Comparison of ENCODE assay signal across 7 worm cellular contexts in the genomic region with DNA sequence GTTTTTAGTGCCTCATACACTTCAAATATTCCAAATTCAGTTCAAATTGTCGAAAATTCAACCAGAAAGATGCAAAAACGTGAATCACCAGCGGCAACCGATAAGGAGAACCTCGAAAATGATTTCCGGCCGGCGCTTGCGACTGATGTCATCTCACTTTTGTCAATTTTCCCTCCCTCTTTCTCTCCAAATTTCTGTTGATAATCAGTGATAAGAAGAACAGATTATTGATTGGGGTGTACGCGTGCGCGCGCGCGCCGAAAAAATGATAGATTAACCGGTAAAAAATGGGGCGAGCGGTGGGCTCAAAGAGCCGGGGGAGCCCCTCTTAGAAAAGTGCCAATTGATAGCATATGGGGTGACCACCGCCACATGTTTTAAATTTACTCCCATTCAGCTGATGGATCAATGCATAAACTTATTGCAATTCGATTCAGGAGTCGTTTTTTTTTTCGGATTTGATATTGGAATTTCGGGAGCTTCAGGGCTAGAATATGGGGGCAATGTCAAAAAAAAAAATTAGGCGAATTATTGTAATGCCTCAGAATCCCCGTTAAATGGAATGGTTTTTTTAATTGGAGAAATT.
TF ChIP-seq lines count a peak whose summit lies in the region.

No protein-coding gene starts in this region.

TF ChIP-seq in whole organism, L1 larva, 84 proteins besides CTCF, POLR2A, EP300 and RAD21 (continues in another document):
- no peak for TF ChIP-seq mep-1 (tag; optimal IDR thresholded peaks at IDR 0.05; lab: Kevin White, UChicago)
- no peak for TF ChIP-seq ztf-4 (tag; optimal IDR thresholded peaks at IDR 0.05; lab: Kevin White, UChicago)
- TF ChIP-seq tlp-1 (tag; optimal IDR thresholded peaks at IDR 0.05; lab: Kevin White, UChicago), result no peak
- peak; percentile 25 for TF ChIP-seq pqm-1 (tag; optimal IDR thresholded peaks at IDR 0.05; lab: Kevin White, UChicago)
- no peak for TF ChIP-seq efl-1 (optimal IDR thresholded peaks at IDR 0.05; lab: Kevin White, UChicago)
- TF ChIP-seq efl-1 (GFP tag; optimal IDR thresholded peaks at IDR 0.05 in 1 of 2; lab: Kevin White, UChicago), result peak in 1 of 2 experiments; percentile 52
- TF ChIP-seq ets-5 (GFP tag; IDR thresholded peaks at IDR 0.05; lab: Robert Waterston, UW), result no peak
- TF ChIP-seq elt-2 (tag; optimal IDR thresholded peaks at IDR 0.05; lab: Kevin White, UChicago), result peak; percentile 75
- TF ChIP-seq nhr-20 (tag; optimal IDR thresholded peaks at IDR 0.05; lab: Kevin White, UChicago), result no peak
- TF ChIP-seq elt-3 (tag; optimal IDR thresholded peaks at IDR 0.05; lab: Kevin White, UChicago), result peak in 1 of 6 experiments; percentile 62
- TF ChIP-seq blmp-1 (tag; optimal IDR thresholded peaks at IDR 0.05; lab: Kevin White, UChicago), result peak; percentile 51
- no peak for TF ChIP-seq C34B4.2 (tag; optimal IDR thresholded peaks at IDR 0.05; lab: Kevin White, UChicago)

TF ChIP-seq in whole organism, L2 larva, 48 proteins besides CTCF, POLR2A, EP300 and RAD21:
- TF ChIP-seq mab-5 (tag; optimal IDR thresholded peaks at IDR 0.05; lab: Kevin White, UChicago) (no peak), sma-9 (GFP tag; optimal IDR thresholded peaks at IDR 0.05; lab: Kevin White, UChicago) (peak; percentile 39), sma-9 (tag; optimal IDR thresholded peaks at IDR 0.05; lab: Kevin White, UChicago) (no peak), alr-1 (tag; optimal IDR thresholded peaks at IDR 0.05; lab: Kevin White, UChicago) (no peak), fos-1 (tag; optimal IDR thresholded peaks at IDR 0.05; lab: Kevin White, UChicago) (peak; percentile 96), gmeb-1 (tag; optimal IDR thresholded peaks at IDR 0.05; lab: Kevin White, UChicago) (peak; percentile 24), nhr-77 (tag; optimal IDR thresholded peaks at IDR 0.05; lab: Kevin White, UChicago) (no peak), ZK546.5 (tag; optimal IDR thresholded peaks at IDR 0.05; lab: Kevin White, UChicago) (no peak), aly-2 (tag; optimal IDR thresholded peaks at IDR 0.05; lab: Kevin White, UChicago) (no peak), peb-1 (tag; optimal IDR thresholded peaks at IDR 0.05; lab: Kevin White, UChicago) (no peak), ztf-1 (GFP tag; conservative IDR thresholded peaks at IDR 0.05; lab: Robert Waterston, UW) (no peak), unc-39 (tag; optimal IDR thresholded peaks at IDR 0.05; lab: Kevin White, UChicago) (no peak), dmd-4 (tag; optimal IDR thresholded peaks at IDR 0.05; lab: Kevin White, UChicago) (no peak)

TF ChIP-seq in whole organism, L3 larva, 47 proteins besides CTCF, POLR2A, EP300 and RAD21:
- TF ChIP-seq elt-2 (tag; optimal IDR thresholded peaks at IDR 0.05; lab: Kevin White, UChicago) (peak; percentile 90), nhr-76 (tag; optimal IDR thresholded peaks at IDR 0.05; lab: Kevin White, UChicago) (no peak), jun-1 (tag; optimal IDR thresholded peaks at IDR 0.05; lab: Kevin White, UChicago) (peak; percentile 36), pqm-1 (tag; optimal IDR thresholded peaks at IDR 0.05; lab: Kevin White, UChicago) (peak; percentile 83), nhr-77 (tag; optimal IDR thresholded peaks at IDR 0.05; lab: Kevin White, UChicago) (no peak)

TF ChIP-seq in whole organism, L4 larva, 104 proteins besides CTCF, POLR2A, EP300 and RAD21 (continues in another document):
- TF ChIP-seq dmd-6 (GFP tag; IDR thresholded peaks at IDR 0.05; lab: Robert Waterston, UW) (peak; percentile 79), dve-1 (tag; optimal IDR thresholded peaks at IDR 0.05; lab: Kevin White, UChicago; ENCODE audit: insufficient read depth) (peak; percentile 57), snpc-1.2 (GFP tag; IDR thresholded peaks at IDR 0.05; lab: Robert Waterston, UW) (no peak), php-3 (GFP tag; IDR thresholded peaks at IDR 0.05; lab: Robert Waterston, UW) (0 out of 2 replicates have a peak, but pooled peaks have one; percentile 25), ZK546.5 (tag; optimal IDR thresholded peaks at IDR 0.05; lab: Kevin White, UChicago) (no peak), skn-1 (tag; optimal IDR thresholded peaks at IDR 0.05; lab: Kevin White, UChicago) (no peak), pqm-1 (tag; optimal IDR thresholded peaks at IDR 0.05; lab: Kevin White, UChicago) (peak; percentile 88), zag-1 (tag; optimal IDR thresholded peaks at IDR 0.05; lab: Kevin White, UChicago) (no peak), lin-1 (GFP tag; IDR thresholded peaks at IDR 0.05; lab: Robert Waterston, UW) (peak; percentile 71; the same call in 1 of the 2 replicates), madf-9 (GFP tag; conservative IDR thresholded peaks at IDR 0.05; lab: Robert Waterston, UW) (no peak), ceh-44 (GFP tag; IDR thresholded peaks at IDR 0.05; lab: Robert Waterston, UW) (no peak), vab-7 (GFP tag; IDR thresholded peaks at IDR 0.05; lab: Robert Waterston, UW) (no peak), egl-27 (tag; optimal IDR thresholded peaks at IDR 0.05; lab: Kevin White, UChicago) (no peak), nhr-28 (tag; optimal IDR thresholded peaks at IDR 0.05; lab: Kevin White, UChicago) (peak; percentile 77)

TF ChIP-seq in whole organism, early embryonic, 17 proteins besides CTCF, POLR2A, EP300 and RAD21:
- no peak for TF ChIP-seq scrt-1 (GFP tag; IDR thresholded peaks at IDR 0.05; lab: Robert Waterston, UW)
- 0 out of 2 replicates have a peak, but pooled peaks have one; percentile 4 for TF ChIP-seq pes-1 (GFP tag; IDR thresholded peaks at IDR 0.05; lab: Robert Waterston, UW)

TF ChIP-seq in whole organism, late embryonic, 69 proteins besides CTCF, POLR2A, EP300 and RAD21:
- TF ChIP-seq elt-2 (tag; optimal IDR thresholded peaks at IDR 0.05; lab: Kevin White, UChicago) (peak; percentile 45), eyg-1 (tag; optimal IDR thresholded peaks at IDR 0.05; lab: Kevin White, UChicago) (no peak), pat-9 (tag; optimal IDR thresholded peaks at IDR 0.05; lab: Kevin White, UChicago) (no peak)

TF ChIP-seq in whole organism, young adult, 124 proteins besides CTCF, POLR2A, EP300 and RAD21:
- TF ChIP-seq ets-4 (GFP tag; optimal IDR thresholded peaks at IDR 0.05; lab: Kevin White, UChicago) (peak; percentile 12), nfyb-1 (GFP tag; IDR thresholded peaks at IDR 0.05; lab: Robert Waterston, UW) (0 out of 2 replicates have a peak, but pooled peaks have one; percentile 25), nhr-80 (tag; optimal IDR thresholded peaks at IDR 0.05; lab: Kevin White, UChicago) (peak; percentile 82), atf-7 (tag; optimal IDR thresholded peaks at IDR 0.05; lab: Kevin White, UChicago) (no peak), F22D6.2 (tag; optimal IDR thresholded peaks at IDR 0.05; lab: Kevin White, UChicago) (no peak), mes-4 (tag; optimal IDR thresholded peaks at IDR 0.05; lab: Kevin White, UChicago) (no peak), fkh-3 (tag; optimal IDR thresholded peaks at IDR 0.05; lab: Kevin White, UChicago) (no peak), zfh-2 (GFP tag; conservative IDR thresholded peaks at IDR 0.05; lab: Robert Waterston, UW) (0 out of 2 replicates have a peak, but pooled peaks have one; percentile 53), F52B5.7 (tag; optimal IDR thresholded peaks at IDR 0.05; lab: Kevin White, UChicago) (no peak), xnd-1 (tag; optimal IDR thresholded peaks at IDR 0.05; lab: Kevin White, UChicago) (no peak), dox-1 (GFP tag; IDR thresholded peaks at IDR 0.05; lab: Robert Waterston, UW) (peak; percentile 73), F37B4.10 (GFP tag; IDR thresholded peaks at IDR 0.05; lab: Robert Waterston, UW) (no peak), sea-2 (GFP tag; IDR thresholded peaks at IDR 0.05; lab: Robert Waterston, UW) (no peak), ceh-58 (GFP tag; IDR thresholded peaks at IDR 0.05; lab: Robert Waterston, UW) (no peak), nfya-1 (tag; optimal IDR thresholded peaks at IDR 0.05; lab: Kevin White, UChicago; ENCODE audit: borderline replicate concordance, insufficient read depth) (no peak)
TF ChIP-seq in whole organism, young adult: peak in this region for 5.
